Fruit fly (Drosophila melanogaster): ENCODE measurements around the gene PrBP.

DNA sequence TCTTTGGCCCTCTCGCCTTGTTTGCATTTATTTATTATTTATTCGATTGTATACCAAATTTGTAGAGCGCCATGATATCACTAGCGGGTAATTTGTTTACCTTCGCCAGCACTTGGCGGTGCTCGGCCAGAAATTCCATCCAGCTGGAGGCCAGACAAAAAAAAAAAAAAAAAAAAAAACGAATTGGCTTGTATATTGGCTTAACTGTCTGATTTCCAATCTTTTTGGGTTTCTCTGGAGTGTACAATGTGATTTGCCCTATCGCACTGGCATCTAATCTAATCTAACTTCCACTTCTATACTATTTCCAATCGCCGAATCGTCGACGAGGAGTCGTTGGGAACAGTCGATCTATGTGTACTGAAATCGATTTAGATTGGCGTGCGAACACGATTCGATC lies 34.0 kb upstream of the PrBP start:
- TF ChIP-seq Dll (optimal IDR thresholded peaks at IDR 0.05) (no peak), EcR (GFP tag; optimal IDR thresholded peaks at IDR 0.05) (no peak), usp (GFP tag; optimal IDR thresholded peaks at IDR 0.05) (no peak), pan (optimal IDR thresholded peaks at IDR 0.05) (no peak), psq (optimal IDR thresholded peaks at IDR 0.05) (no peak), CG8478 (optimal IDR thresholded peaks at IDR 0.05) (no peak)
